Fruit fly (Drosophila melanogaster): Measurements from ENCODE around the gene CG17186.

Gene CG17186

DNA sequence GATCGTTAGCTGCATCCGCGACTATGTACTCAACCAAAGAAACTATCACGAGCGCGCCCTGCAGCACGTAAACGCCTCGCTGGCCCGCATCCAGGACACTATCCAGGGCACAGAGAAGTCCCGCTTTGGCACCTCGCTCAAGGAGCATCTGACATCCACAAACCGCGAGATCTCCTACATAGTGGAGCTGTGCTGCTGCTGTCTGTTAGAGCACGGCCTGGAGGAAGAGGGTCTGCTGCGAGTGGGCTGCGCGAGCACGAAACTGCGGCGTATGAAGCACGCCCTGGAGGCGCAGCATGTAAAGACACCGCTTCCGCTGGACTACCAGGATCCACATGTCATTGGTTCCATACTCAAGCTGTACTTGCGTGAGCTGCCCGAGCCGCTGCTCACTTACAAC, 33.7 kb upstream of the CG17186 start:
- TF ChIP-seq CG16779 (tag; optimal IDR thresholded peaks at IDR 0.05): no peak
- no peak for TF ChIP-seq Sox102F (GFP tag; optimal IDR thresholded peaks at IDR 0.05)
- no peak for TF ChIP-seq esn (GFP tag; optimal IDR thresholded peaks at IDR 0.05)
- TF ChIP-seq svp (GFP tag): no peak
- no peak for TF ChIP-seq CG3919 (GFP tag; optimal IDR thresholded peaks at IDR 0.05)
- no peak for TF ChIP-seq fd85E (GFP tag; optimal IDR thresholded peaks at IDR 0.05)
- no peak for TF ChIP-seq salr (GFP tag; optimal IDR thresholded peaks at IDR 0.05)
- TF ChIP-seq fkh (GFP tag; optimal IDR thresholded peaks at IDR 0.05): no peak
- no peak for TF ChIP-seq vri (GFP tag; optimal IDR thresholded peaks at IDR 0.05)
- no peak for TF ChIP-seq Blimp-1 (GFP tag; optimal IDR thresholded peaks at IDR 0.05)
- TF ChIP-seq CG11294 (GFP tag; IDR thresholded peaks at IDR 0.05): no peak
- TF ChIP-seq cyc (GFP tag; optimal IDR thresholded peaks at IDR 0.05): no peak
- TF ChIP-seq OdsH (GFP tag; optimal IDR thresholded peaks at IDR 0.05): no peak

DNA sequence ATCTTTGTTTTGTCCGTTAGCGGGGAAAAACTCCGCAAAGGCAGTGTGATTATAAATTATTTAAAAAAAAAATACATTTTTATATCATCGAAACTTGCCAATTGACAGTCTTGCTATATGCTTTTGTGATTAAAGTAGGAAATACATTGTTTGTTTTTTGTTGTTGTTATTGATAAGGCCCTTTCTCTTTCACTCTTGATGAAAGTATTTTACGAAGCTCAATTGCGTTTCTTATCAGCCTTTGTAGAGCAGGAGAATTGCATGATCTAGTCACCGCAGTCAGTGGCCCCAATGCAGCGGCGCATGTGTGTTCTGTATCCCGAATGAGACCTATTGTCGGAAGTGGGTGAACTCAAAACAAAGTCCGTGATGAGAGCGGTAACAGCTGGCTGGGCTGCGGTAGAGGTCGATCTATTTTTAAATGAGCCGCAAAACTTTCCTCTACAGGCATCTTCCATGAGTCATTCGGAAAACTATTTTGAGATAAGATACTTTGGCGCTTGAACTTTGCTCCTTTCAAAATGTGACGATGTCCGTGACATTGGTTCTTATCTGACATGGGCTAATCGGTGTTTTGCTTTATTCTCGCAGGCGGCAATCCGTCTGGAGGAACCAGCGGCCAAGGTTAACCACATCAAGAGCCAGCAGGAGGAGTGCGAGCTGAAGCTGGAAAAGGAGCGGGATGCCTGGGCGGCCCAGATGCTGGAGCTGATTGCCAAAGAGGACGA, 33.2 kb upstream of the CG17186 start:
- TF ChIP-seq dsx (GFP tag; optimal IDR thresholded peaks at IDR 0.05; ENCODE audit: poor library complexity, severe bottlenecking) (peak; percentile 2), pdm3 (GFP tag; optimal IDR thresholded peaks at IDR 0.05) (no peak), CG6276 (GFP tag; optimal IDR thresholded peaks at IDR 0.05) (no peak), Eip78C (GFP tag) (peak; percentile 82), CG32006 (GFP tag; optimal IDR thresholded peaks at IDR 0.05) (peak; percentile 29), vri (GFP tag; optimal IDR thresholded peaks at IDR 0.05) (peak; percentile 83), CG6854 (GFP tag; optimal IDR thresholded peaks at IDR 0.05) (peak; percentile 37), Eip93F (GFP tag; optimal IDR thresholded peaks at IDR 0.05) (peak; percentile 48), Lpt (GFP tag; optimal IDR thresholded peaks at IDR 0.05) (no peak), salr (GFP tag; optimal IDR thresholded peaks at IDR 0.05) (no peak), svp (GFP tag) (peak; percentile 94), CG6808 (GFP tag; optimal IDR thresholded peaks at IDR 0.05) (peak; percentile 52)

DNA sequence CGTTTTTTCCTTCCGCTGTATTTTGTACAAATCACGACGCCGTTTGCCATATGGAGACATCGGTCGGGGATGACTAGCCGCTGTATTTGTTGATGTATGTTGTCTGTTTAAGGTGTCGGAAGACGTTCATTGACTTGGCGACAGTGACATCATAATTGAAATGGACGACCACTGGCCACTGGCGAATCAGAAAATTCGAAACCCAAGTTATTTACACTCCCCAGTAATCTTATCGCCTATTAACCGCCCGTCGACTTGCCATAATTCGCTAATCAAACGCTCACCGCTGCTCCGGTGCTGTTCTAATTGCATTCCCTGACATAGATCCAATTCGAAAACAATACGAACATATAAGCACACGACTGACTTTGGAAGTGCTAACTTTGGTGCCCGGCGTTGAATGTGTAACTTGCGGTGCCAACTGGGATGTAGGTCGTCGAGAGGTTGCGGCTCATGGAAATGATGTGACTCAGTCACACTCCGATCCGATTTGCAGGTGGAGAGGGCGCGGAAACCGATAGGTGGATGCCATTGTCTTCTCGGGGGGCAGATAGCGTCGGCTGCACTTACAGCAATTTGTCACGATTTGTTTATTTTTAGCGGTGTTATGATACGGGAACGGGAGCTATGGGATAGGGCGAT, 32.3 kb upstream of the CG17186 start:
- TF ChIP-seq CG6163 (GFP tag; IDR thresholded peaks at IDR 0.05): 0 out of 3 replicates have a peak, but pooled peaks have one; percentile 9
- peak; percentile 4 for TF ChIP-seq Sox14 (GFP tag; optimal IDR thresholded peaks at IDR 0.05)
- TF ChIP-seq Eip78C (GFP tag): peak; percentile 7
- peak; percentile 79 for TF ChIP-seq svp (GFP tag)
- TF ChIP-seq topi (GFP tag; optimal IDR thresholded peaks at IDR 0.05): no peak
- no peak for TF ChIP-seq CG3032 (tag; optimal IDR thresholded peaks at IDR 0.05)
- TF ChIP-seq vri (GFP tag; optimal IDR thresholded peaks at IDR 0.05): peak; percentile 62

DNA sequence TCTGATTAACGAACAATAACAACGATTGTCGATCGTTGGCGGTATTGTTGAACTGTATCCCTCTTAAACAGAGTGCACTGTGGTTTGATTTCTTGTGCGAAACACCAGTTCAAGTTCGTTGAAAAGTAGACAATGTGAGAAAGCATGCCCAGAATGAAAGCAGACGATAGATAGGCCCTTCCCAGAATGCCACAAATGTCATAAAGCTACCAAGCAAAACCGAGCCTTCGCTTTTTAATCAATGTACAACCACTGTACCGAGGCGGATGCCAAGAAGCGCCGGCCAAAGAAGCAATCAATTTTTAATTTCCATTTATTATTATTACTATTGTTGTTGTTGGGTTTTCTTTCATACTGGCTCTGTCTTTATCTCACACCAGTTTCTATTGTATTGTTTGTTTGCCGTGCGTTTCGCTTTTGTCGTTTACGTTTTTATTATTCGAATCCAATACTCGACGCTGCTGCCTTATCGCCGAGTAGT, 31.6 kb upstream of the CG17186 start:
- TF ChIP-seq eg (GFP tag; IDR thresholded peaks at IDR 0.05) (peak; percentile 90), Eip78C (GFP tag) (peak; percentile 95), svp (GFP tag) (peak; percentile 95), CG9139 (GFP tag; optimal IDR thresholded peaks at IDR 0.05) (no peak), vri (GFP tag; optimal IDR thresholded peaks at IDR 0.05) (peak; percentile 82), CG1621 (tag; optimal IDR thresholded peaks at IDR 0.05) (peak; percentile 82), CG10669 (GFP tag; optimal IDR thresholded peaks at IDR 0.05) (peak; percentile 77), dac (GFP tag; optimal IDR thresholded peaks at IDR 0.05) (peak; percentile 67), salr (GFP tag; optimal IDR thresholded peaks at IDR 0.05) (peak; percentile 68), Smox (GFP tag; optimal IDR thresholded peaks at IDR 0.05) (peak; percentile 86), CG6808 (GFP tag; optimal IDR thresholded peaks at IDR 0.05) (peak; percentile 53), Eip75B (GFP tag; optimal IDR thresholded peaks at IDR 0.05) (peak; percentile 79), CG34406 (GFP tag; optimal IDR thresholded peaks at IDR 0.05) (peak; percentile 85), Sox15 (GFP tag; optimal IDR thresholded peaks at IDR 0.05) (peak; percentile 88), Ets21C (GFP tag; optimal IDR thresholded peaks at IDR 0.05) (peak; percentile 84), topi (GFP tag; optimal IDR thresholded peaks at IDR 0.05) (peak; percentile 81), Blimp-1 (GFP tag; optimal IDR thresholded peaks at IDR 0.05) (peak; percentile 42), Eip93F (GFP tag; optimal IDR thresholded peaks at IDR 0.05) (no peak), CG3032 (tag; optimal IDR thresholded peaks at IDR 0.05) (peak; percentile 52), CG11902 (GFP tag; optimal IDR thresholded peaks at IDR 0.05) (peak; percentile 82), CG6792 (GFP tag; optimal IDR thresholded peaks at IDR 0.05) (peak; percentile 89), CG7368 (GFP tag; optimal IDR thresholded peaks at IDR 0.05) (peak; percentile 80), cyc (GFP tag; optimal IDR thresholded peaks at IDR 0.05) (peak; percentile 81), achi (GFP tag; optimal IDR thresholded peaks at IDR 0.05) (peak; percentile 84), CG10631 (GFP tag; optimal IDR thresholded peaks at IDR 0.05) (peak; percentile 82), Hr4 (GFP tag; optimal IDR thresholded peaks at IDR 0.05) (peak; percentile 86), Sox14 (GFP tag; optimal IDR thresholded peaks at IDR 0.05) (peak; percentile 92)
